Fruit fly (Drosophila melanogaster) ovary, adult (tissue): ENCODE measurements around the gene Baldspot.

Experiments used
- CG17801 ChIP-seq: fragments of 200-800 bp; optimal IDR thresholded peaks from 2 replicates; lab custom pipeline; 2019; ENCODE audit warnings: missing biosample characterization, mild to moderate bottlenecking, missing genetic modification characterization, moderate library complexity; ENCODE audit not compliant: partially characterized antibody

The Baldspot gene

DNA sequence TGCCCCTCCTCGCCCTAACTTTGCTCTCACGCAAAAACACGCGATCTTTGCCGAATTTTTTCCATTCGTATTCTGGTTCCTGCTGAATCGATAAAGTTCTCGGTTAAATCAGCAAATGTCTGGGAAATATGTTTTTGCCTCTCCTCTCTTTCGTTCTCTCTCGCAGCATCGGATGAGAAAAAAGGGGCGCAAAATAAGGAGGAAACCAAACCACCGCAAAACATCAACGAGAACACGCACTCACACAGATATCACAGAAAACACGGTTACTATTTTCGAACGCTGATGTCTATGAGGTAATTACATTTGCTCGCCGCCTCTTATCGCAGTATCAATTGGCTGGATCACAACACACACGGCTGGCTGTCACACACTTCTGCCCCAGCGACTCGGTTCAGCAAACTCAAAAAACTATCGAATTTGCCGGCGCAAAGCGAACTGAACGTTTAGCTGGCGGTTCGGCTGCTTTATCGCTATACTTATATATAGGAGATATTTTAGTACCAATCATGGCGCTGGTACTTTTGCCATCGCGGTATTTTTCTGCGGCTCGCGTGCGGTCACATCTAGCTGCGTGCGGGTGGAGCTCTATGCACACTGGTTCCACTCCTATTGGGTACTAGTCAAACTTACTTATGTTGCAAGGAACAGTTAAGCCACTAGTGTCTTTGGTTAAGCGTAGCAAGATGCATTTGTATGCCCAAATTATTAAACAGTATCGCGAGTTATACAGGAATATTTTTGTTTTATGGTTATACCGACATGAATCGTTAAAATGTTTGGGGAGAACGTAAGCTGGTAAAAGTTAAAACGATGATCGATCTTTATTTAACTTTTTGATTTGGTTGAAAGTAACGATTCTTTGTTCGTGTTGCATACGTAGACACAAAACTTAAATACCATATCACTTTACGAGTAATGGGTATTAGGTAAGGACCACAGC lies at the start of gene Baldspot:
Gene Baldspot (minus strand): TSS at position 449 of the 943 bp plus-strand sequence.
- TF ChIP-seq CG17801: peak; percentile 60

DNA sequence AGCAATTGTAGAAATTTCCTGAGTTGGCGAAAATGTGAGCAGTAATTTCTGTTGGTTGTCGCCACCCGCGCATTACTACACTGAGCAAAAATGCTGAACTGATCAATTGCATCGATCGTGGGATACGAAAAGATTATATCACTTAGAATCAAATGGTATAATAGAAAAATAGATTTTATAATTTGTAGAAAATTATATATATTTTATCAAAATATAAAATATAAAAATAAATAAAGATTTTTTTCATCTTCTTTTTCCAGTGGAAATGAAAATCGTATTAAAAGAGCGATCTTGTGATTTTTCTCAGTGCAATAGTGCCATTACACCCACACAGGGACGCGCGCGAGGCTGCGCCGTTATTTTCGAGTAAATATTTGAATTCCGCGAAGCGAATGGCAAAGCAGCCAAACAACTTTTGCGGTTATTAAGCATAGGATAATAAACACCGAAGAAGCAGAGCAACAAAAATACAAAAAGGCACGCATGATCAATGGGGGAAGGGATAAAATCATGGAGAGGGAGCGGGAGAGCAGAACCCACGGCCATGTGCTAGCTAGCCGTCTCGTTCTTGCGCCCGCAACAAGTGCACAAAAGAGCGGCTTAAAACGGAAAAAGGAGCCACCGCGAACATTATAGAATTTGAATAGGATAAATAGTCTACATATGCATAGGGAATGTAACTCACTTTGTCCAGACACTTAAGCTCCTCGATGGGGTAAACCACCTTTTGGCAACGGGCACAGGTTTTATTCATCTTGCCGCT lies 49.0 kb upstream of the Baldspot start:
- TF ChIP-seq CG17801: peak; percentile 79

DNA sequence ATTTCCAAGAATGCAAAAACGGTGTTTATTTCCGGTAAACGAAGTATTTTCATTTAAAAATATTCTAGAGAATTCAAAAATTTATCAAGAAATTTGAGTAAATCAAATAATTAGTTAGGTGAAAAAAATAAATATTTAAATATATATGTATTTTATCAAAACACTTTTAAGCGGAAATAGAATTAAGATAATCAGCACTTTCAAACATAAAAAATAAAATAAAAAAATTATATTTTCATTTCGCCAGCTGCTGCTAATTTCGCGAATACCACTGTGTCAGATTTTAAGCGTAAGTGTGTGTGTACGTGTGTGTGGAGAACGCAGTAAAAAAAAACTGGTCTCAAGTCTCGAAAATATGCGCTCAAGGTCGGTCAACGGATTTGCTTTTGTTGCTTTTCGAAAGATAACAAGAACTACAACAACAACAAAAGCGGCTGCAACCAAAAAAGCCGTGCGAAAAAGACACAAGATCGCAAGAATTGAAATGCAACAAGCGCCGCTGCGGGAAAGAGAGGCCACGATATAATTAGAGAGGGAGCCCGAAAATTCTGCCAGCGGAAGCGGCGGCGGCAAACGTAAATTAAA lies 48.4 kb upstream of the Baldspot start:
- peak; percentile 74 for TF ChIP-seq CG17801

DNA sequence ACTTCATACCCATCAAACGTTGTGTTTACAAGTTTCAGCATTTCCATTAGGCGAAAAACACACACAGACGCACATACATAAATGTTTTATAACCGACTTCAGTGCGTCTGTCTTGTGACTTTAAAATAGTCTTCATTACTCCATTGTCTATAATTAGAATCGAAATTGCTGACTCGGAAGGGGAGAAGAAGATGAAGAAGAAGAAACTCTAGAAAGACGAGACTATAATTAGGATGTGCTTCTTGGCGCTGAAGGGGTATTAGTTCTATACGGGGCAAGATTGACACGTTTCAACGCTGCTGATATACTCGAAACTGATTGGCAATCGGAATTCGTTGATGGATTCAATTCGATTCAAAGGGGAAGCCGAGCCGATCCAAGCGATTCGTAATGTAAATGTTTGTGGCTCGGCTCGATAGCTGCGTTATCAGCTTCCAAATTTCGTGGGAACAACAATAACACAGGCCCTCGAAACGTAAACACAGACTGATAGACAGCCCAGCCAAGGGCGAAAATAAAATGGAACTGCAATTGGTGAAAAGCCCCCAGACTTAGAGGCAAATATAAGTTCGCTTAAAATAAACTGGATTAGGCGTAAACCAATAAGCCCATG lies 47.4 kb upstream of the Baldspot start:
- TF ChIP-seq CG17801: no peak

DNA sequence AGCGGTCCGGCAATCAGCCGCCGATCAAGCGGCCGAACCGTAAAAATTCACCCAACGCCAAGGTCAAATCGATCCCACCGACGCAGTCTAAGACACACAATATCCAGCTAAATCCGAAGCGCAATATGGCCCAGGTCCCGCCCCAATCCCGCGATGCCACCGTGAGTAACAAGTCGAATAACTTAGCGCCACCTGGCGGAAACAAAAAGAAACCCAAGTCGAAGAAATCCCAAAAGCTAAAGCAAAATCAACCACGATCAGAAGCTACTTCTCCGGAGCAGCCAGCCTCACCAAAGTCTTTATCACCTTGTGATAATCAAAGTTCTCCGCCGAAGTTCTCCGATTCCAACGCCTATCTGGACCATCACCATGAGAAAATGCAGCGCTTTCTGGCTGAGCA lies 44.2 kb upstream of the Baldspot start:
- TF ChIP-seq CG17801: no peak

DNA sequence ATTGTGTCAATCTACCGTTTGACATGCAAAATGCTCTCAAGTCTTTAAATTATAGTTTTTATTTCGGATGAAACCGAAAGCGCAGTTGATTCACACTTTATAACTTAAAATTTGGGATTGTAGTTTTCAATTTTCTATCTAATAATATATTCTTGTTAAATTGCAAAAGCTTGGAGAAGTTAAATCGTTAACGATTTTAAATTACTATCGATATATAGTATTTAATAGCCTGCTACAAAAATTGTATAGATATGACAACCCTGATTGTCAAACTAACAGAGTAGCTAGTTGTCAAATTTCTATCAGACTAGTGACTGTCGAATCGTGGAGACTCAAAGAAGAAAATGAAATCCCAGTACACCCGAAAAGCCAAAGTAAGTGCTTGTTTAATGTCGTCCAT lies 43.3 kb upstream of the Baldspot start, which contains the start of gene CG9692:
Gene CG9692 (plus strand): TSS at position 301 of the 400 bp plus-strand sequence.
- TF ChIP-seq CG17801: no peak

DNA sequence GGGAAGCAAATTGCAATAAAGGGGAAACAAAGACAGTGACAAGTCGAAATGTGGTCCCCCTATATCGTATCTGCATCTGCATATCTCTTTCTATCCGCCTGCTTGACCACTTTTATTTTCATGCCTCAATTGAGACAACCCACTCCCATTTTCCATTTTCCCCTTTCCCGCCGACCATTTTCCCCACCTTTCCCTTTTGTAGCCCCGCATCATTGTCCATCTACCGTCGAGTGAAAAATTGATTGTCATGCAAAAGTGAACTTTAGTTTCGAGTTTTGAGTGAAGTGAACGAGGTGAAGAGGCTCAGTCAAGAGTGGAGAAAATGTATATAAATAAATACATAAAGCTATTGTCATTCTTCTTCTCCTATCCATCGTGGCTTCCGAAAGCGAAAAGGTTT lies 42.8 kb upstream of the Baldspot start:
- no peak for TF ChIP-seq CG17801

DNA sequence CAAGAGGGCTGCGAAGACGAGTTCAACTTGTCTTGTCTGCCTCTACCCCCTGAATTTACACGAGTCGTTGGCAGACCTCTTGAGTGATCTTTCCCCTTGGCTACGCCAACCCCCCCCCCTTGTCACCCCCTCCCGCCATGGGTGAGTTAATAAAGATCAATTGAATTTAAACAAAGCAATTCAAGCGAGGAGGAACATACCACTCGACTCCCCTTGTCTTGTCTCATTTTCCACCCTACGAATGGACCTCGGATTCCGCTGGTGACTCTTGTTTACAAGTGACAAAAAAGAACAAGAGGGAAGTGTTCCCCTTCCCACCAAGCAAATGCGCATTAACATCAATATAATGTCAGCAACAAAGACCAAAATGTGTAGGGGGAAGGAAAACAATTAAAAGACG lies 41.5 kb upstream of the Baldspot start:
- TF ChIP-seq CG17801: no peak

DNA sequence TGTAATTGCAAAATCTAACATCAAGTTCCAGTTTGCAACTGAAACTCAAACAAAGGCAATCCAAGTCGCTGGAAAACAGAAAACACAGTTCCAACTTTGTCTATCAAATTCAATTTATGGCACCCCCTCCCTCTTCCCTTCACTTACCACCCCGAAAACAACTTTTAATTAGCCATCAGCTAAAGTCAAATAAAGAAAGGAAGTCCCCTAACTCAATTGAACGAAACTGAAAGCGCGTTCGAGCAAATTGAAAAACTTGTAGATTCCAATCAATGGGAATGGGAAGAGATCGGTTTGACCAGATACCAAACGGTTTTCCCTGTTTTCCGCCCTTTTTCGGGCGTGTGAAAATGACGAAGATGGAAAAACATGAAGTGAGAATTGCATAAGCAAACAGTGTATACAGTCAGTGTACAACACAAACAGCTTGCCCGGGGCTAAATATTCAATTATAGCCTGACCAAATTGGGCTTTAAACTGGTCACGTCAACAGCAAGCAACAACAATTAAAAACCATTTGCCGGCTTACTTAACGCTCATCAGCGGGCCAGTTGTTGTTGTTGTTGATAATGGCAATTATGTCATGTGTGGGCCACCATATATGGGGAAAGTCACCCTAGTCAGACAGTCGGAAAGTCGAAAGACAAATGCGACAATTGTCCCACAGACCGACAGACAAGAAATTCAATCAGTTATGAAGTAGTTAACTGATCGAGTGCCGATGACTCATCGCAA lies 38.0 kb upstream of the Baldspot start:
- no peak for TF ChIP-seq CG17801

DNA sequence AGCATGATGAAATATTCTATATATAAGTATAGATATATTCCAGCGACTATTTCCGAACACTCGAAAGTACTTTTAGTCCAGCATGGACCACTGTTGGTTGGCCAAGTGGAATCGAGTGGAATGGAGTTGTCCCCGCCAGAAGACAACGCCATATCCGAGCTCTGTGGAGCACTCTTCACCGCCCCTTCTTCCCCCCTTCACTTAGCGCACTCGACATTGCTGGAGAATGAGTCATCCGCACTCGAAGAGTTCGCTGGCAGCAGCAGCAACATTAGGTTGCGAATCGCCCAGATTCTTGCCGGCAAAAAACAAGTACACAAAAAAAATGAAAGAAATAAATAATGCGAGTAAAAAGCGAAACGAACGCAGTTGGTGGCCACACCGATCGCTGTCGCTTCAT lies 36.7 kb upstream of the Baldspot start:
- no peak for TF ChIP-seq CG17801

DNA sequence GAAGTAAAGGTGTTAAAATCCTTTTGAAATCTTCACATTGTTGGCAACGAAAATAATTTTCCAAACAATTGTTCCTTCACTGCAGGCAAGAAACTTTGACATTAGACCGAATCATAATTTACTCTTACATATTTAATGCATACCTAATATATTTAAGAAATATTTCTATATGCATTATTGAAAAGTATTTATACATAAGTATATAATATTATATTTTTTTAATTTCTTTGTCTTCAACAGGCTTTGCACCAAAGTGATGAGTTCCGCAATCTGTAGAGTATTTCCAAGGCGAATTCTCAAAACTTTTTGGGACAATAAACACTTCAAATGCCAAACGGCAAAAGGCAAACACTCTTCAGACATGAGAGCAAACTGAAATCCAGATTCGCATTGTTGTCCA lies 35.7 kb upstream of the Baldspot start:
- peak; percentile 4 for TF ChIP-seq CG17801

DNA sequence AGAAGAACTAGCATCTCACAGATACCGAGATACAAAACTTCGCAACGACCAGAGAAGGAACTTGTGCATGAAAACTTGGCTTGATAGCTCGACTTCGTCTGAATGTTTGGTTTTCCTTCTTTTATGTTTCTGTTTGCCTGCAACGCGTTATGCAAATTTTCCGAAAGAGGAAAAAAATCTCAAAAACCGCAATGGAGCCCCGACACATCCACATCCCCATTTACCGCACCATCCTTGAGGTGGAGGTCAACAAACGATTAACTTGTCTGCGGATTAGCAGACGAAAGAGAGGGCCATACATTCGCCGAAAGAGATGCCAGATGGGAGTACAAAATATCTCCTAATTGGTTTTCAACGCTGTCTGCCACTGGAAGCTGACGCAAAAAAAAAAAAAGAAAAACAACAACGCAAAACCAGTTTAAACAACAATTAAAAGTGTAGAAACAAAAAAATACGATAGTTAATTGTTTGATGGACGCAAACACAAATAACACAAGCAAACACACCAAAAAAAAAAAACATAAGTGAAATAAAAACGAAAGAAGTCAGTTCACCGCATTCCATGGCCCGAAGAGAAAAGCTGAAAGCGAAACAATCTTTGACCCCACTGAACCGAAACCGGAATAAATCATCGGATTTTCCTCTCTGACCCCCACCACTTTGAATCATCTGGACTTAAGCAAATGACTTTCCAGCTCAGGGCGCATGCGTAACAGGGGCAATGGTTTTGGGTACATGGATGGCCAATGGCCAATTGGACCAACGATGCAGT lies 33.8 kb upstream of the Baldspot start:
- TF ChIP-seq CG17801: no peak

DNA sequence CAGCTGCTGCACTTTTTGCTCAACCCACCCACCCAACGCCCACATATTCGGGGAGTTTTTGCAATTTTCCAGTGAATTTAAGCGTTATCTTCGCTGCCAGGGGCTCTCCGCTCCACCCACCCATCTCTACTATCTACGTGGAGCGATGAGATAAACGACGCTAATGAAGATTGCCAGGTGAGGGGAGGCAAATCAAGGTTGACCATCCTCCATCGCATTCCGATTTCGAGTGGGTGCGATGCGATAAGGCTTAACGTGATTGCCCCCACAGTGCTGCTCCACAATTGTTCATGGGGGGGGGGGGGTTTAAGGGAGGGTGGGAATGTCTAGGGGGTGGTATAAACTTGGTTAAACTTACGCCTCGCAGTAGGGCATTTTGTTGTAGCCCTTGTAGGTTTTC lies 32.4 kb upstream of the Baldspot start:
- no peak for TF ChIP-seq CG17801

DNA sequence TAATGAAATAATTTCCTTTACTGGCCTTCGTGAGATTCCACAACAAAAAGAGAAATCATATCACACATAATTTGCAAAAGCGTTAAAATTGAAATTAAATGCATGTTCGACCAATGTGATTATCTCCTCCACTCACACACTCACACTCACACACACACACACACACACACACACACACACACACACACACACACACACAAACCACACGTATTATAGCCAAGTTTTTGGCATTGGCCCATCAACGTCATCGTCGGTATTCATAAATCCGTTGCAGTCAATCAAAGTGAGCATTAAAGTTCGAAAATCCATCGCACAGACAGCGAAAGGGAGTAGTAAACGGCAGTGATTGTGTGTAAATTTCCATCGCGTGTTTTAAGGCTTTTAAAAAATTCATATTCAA lies 28.6 kb upstream of the Baldspot start:
- TF ChIP-seq CG17801: no peak

DNA sequence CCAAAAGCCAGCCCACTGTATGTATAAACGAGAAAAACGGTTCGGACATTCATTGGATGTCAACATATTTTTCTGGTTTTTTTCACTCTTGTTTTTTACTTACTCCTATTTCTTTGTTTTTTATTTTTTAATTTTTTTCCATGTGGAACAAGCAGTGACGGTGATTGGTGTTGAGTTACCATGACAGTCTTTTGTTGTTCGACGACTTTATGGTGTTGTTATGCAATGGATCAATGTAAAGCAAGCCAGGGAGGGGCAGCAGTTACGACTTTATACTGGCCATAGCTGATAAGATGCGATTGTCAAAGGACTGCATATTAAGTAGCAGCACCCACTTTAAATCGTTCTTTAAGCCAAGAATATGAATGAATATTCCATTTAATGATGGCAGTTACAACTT lies 28.1 kb upstream of the Baldspot start:
- no peak for TF ChIP-seq CG17801
